Worm (Caenorhabditis elegans) whole organism, L4 larva: ENCODE data around the gene fipr-19.

Experiments
- F26F4.8 ChIP-seq: fragments of 200-800 bp; sonication (Bioruptor generic); conservative IDR thresholded peaks from 2 replicates; pipeline ENCODE4 v1.3.6; 2022; ENCODE audit warnings: missing genetic modification characterization, missing compliant biosample characterization
- F37D6.2 ChIP-seq: sonication (generic microtip); optimal IDR thresholded peaks from 2 replicates; lab custom pipeline; 2016; ENCODE audit warnings: mild to moderate bottlenecking, missing genetic modification characterization, missing compliant biosample characterization
- ceh-32 ChIP-seq: sonication (generic microtip); optimal IDR thresholded peaks from 2 replicates; lab custom pipeline; 2016; ENCODE audit warnings: mild to moderate bottlenecking, missing genetic modification characterization, missing compliant biosample characterization; ENCODE audit not compliant: poor library complexity
- ceh-82 ChIP-seq: sonication (generic microtip); optimal IDR thresholded peaks from 2 replicates; lab custom pipeline; 2017; ENCODE audit warnings: missing biosample characterization, missing genetic modification characterization
- lin-13 ChIP-seq: fragments of 150-350 bp; optimal IDR thresholded peaks from 2 replicates; lab custom pipeline; 2014; ENCODE audit warnings: missing biosample characterization, missing genetic modification reagents, missing genetic modification characterization
- lin-39 ChIP-seq: fragments of 150-350 bp; optimal IDR thresholded peaks from 2 replicates; lab custom pipeline; 2014; ENCODE audit warnings: missing biosample characterization, missing genetic modification reagents, missing genetic modification characterization
- madf-5 ChIP-seq, 2 experiments: fragments of 200-800 bp; sonication (Bioruptor generic); IDR thresholded peaks; 2 replicates each; pipeline ENCODE4 v1.3.6; 2022; ENCODE audit warnings: missing compliant biosample characterization in 2 of 2, missing genetic modification characterization in 2 of 2
- nhr-76 ChIP-seq: fragments of 150-350 bp; optimal IDR thresholded peaks from 2 replicates; lab custom pipeline; 2014; ENCODE audit warnings: missing biosample characterization, missing genetic modification characterization
- nhr-77 ChIP-seq: fragments of 150-350 bp; optimal IDR thresholded peaks from 2 replicates; lab custom pipeline; 2014; ENCODE audit warnings: missing biosample characterization, missing genetic modification characterization
- pha-4 ChIP-seq, 2 experiments: fragments of 150-350 bp in 1 of 2; fragments of 200-800 bp in 1 of 2; sonication (Bioruptor generic) in 1 of 2; IDR thresholded peaks in 1 of 2; optimal IDR thresholded peaks in 1 of 2; 2 replicates each; pipeline versions ENCODE4 v1.3.6 to Lab custom; 2014 to 2022; ENCODE audit warnings: missing genetic modification characterization in 2 of 2, missing genetic modification reagents in 2 of 2, missing biosample characterization in 1 of 2, missing compliant biosample characterization in 1 of 2
- pqm-1 ChIP-seq: sonication (generic microtip); optimal IDR thresholded peaks from 2 replicates; lab custom pipeline; 2017; ENCODE audit warnings: missing biosample characterization, missing genetic modification characterization
- spr-1 ChIP-seq: sonication (generic microtip); optimal IDR thresholded peaks from 2 replicates; lab custom pipeline; 2016; ENCODE audit warnings: mild to moderate bottlenecking, missing genetic modification characterization, missing compliant biosample characterization
- unc-62 ChIP-seq, 3 experiments: fragments of 150-350 bp in 1 of 3; sonication (generic microtip); optimal IDR thresholded peaks in 2 of 3; peaks in 1 of 3; 1 replicate in 1 of 3; 2 replicates in 2 of 3; lab custom pipeline; 2014 to 2017; ENCODE audit warnings: missing biosample characterization in 3 of 3, missing genetic modification characterization in 3 of 3, missing genetic modification reagents in 3 of 3, missing genotype in 1 of 3

- TF ChIP-seq spr-1 (no peak), F26F4.8 (GFP tag; lab: Robert Waterston, UW) (no peak), madf-5 (GFP tag; IDR thresholded peaks at IDR 0.05; lab: Robert Waterston, UW) (no peak), pha-4 (GFP tag; IDR thresholded peaks at IDR 0.05; lab: Robert Waterston, UW) (no peak), pha-4 (tag; optimal IDR thresholded peaks at IDR 0.05; lab: Kevin White, UChicago) (no peak), ceh-32 (no peak), ceh-82 (tag; lab: Kevin White, UChicago) (no peak), lin-39 (tag; lab: Kevin White, UChicago) (no peak), nhr-77 (peak; percentile 5), pqm-1 (tag; lab: Kevin White, UChicago) (peak; percentile 71), unc-62 (GFP tag; optimal IDR thresholded peaks at IDR 0.05 in 1 of 2; lab: Kevin White, UChicago) (no peak), unc-62 (tag; optimal IDR thresholded peaks at IDR 0.05; lab: Kevin White, UChicago) (no peak), lin-13 (GFP tag; lab: Kevin White, UChicago) (no peak), nhr-76 (tag; lab: Kevin White, UChicago) (no peak), F37D6.2 (tag; lab: Kevin White, UChicago) (no peak)
Measured at ce11 chrIII:7453653-7454124, 5.1 kb downstream of the fipr-19 start, which contains the start of gene alh-12.
